Fruit fly (Drosophila melanogaster): Measurements from ENCODE around the gene obst-F.

- no peak for TF ChIP-seq pdm3 (GFP tag; optimal IDR thresholded peaks at IDR 0.05)
- no peak for TF ChIP-seq esn (GFP tag; optimal IDR thresholded peaks at IDR 0.05)
- no peak for TF ChIP-seq CG16779 (tag; optimal IDR thresholded peaks at IDR 0.05)
- TF ChIP-seq CG3919 (GFP tag; optimal IDR thresholded peaks at IDR 0.05), result no peak
- no peak for TF ChIP-seq Sox14 (GFP tag; optimal IDR thresholded peaks at IDR 0.05)
- TF ChIP-seq dac (GFP tag; optimal IDR thresholded peaks at IDR 0.05), result no peak
- TF ChIP-seq OdsH (GFP tag; optimal IDR thresholded peaks at IDR 0.05), result no peak
- no peak for TF ChIP-seq CG9139 (GFP tag; optimal IDR thresholded peaks at IDR 0.05)
- TF ChIP-seq CG32006 (GFP tag; optimal IDR thresholded peaks at IDR 0.05), result no peak
- no peak for TF ChIP-seq CG10631 (GFP tag; optimal IDR thresholded peaks at IDR 0.05)
- TF ChIP-seq CG7368 (GFP tag; optimal IDR thresholded peaks at IDR 0.05), result no peak
- no peak for TF ChIP-seq CG4318 (GFP tag; optimal IDR thresholded peaks at IDR 0.05)
- TF ChIP-seq CG15336 (GFP tag; IDR thresholded peaks at IDR 0.05), result no peak
- TF ChIP-seq salr (GFP tag; optimal IDR thresholded peaks at IDR 0.05), result no peak
Observed at dm6 chr3L:20187885-20188570, 13.4 kb downstream of the obst-F start, which contains the start of gene Ssk.
